Worm (Caenorhabditis elegans): ENCODE results near the gene ram-2.

ce11 chrII:10982017-10982416, 34.7 kb downstream of the ram-2 start:
- TF ChIP-seq unc-39 (tag; optimal IDR thresholded peaks at IDR 0.05) (no peak), elt-3 (tag; optimal IDR thresholded peaks at IDR 0.05) (no peak), ztf-11 (tag; optimal IDR thresholded peaks at IDR 0.05) (no peak), elt-1 (tag; optimal IDR thresholded peaks at IDR 0.05; ENCODE audit: borderline replicate concordance, insufficient read depth) (no peak), nhr-76 (tag; optimal IDR thresholded peaks at IDR 0.05) (no peak), nhr-237 (tag; optimal IDR thresholded peaks at IDR 0.05) (no peak), ceh-83 (GFP tag; optimal IDR thresholded peaks at IDR 0.05) (no peak), pha-4 (tag; optimal IDR thresholded peaks at IDR 0.05) (no peak), nhr-28 (tag; optimal IDR thresholded peaks at IDR 0.05) (no peak), ham-2 (GFP tag; optimal IDR thresholded peaks at IDR 0.05) (no peak), lin-13 (tag; optimal IDR thresholded peaks at IDR 0.05) (no peak), ces-1 (GFP tag; optimal IDR thresholded peaks at IDR 0.05) (no peak), snpc-4 (tag; optimal IDR thresholded peaks at IDR 0.05) (no peak), blmp-1 (tag; optimal IDR thresholded peaks at IDR 0.05) (no peak)

Measured in whole organism, mixed stage, embryonic.